Fruit fly (Drosophila melanogaster): Measurements from ENCODE around the gene Arf1.

- no peak for TF ChIP-seq tll (GFP tag; optimal IDR thresholded peaks at IDR 0.05)
- TF ChIP-seq CG3726 (GFP tag; IDR thresholded peaks at IDR 0.05): no peak
- peak; percentile 81 for TF ChIP-seq Scr (GFP tag; IDR thresholded peaks at IDR 0.05; ENCODE audit: partially characterized antibody)
- no peak for TF ChIP-seq CG14014 (GFP tag; IDR thresholded peaks at IDR 0.05)
- TF ChIP-seq CG2678 (tag; optimal IDR thresholded peaks at IDR 0.05): no peak
- no peak for TF ChIP-seq CG12659 (GFP tag; optimal IDR thresholded peaks at IDR 0.05)
- peak; percentile 82 for TF ChIP-seq knrl (GFP tag; IDR thresholded peaks at IDR 0.05; ENCODE audit: partially characterized antibody)
- no peak; the same call in 2 of the 3 replicates for TF ChIP-seq B-H1 (GFP tag; IDR thresholded peaks at IDR 0.05)
- no peak for TF ChIP-seq CG6175 (GFP tag; IDR thresholded peaks at IDR 0.05)
- peak; percentile 94 for TF ChIP-seq nerfin-2 (GFP tag; IDR thresholded peaks at IDR 0.05; ENCODE audit: partially characterized antibody)
- TF ChIP-seq cwo (GFP tag; optimal IDR thresholded peaks at IDR 0.05): no peak
Observed at dm6 chr3L:22847679-22848118, 24.3 kb downstream of the Arf1 start.

All from whole organism, embryonic.